Fruit fly (Drosophila melanogaster) whole organism, pupa: Measurements from ENCODE around the gene vito.

Experiments used
- CG10348 ChIP-seq: fragments of 200-800 bp; sonication (Bioruptor generic); IDR thresholded peaks from 2 replicates; pipeline ENCODE4 v1.3.6; 2022; ENCODE audit warnings: missing biosample characterization, missing genetic modification characterization
- CG12605 ChIP-seq: fragments of 200-800 bp; sonication (Bioruptor generic); IDR thresholded peaks from 2 replicates; pipeline ENCODE4 v1.3.6; 2022; ENCODE audit warnings: missing biosample characterization, missing genetic modification characterization
- CG13204 ChIP-seq: fragments of 200-800 bp; sonication (Bioruptor generic); optimal IDR thresholded peaks from 2 replicates; lab custom pipeline; 2018; ENCODE audit warnings: missing biosample characterization, mild to moderate bottlenecking, missing genetic modification characterization, moderate library complexity
- CG14655 ChIP-seq: fragments of 200-800 bp; sonication (Bioruptor generic); optimal IDR thresholded peaks from 3 replicates; lab custom pipeline; 2017; ENCODE audit warnings: mild to moderate bottlenecking, missing biosample characterization, missing genetic modification reagents, missing genetic modification characterization
- CG15710 ChIP-seq: fragments of 200-800 bp; sonication (Bioruptor generic); optimal IDR thresholded peaks from 2 replicates; lab custom pipeline; 2018; ENCODE audit warnings: missing biosample characterization, mild to moderate bottlenecking, missing genetic modification characterization, moderate library complexity
- CG17806 ChIP-seq: fragments of 200-800 bp; sonication (Bioruptor generic); optimal IDR thresholded peaks from 2 replicates; lab custom pipeline; 2018; ENCODE audit warnings: missing biosample characterization, mild to moderate bottlenecking, missing genetic modification characterization, moderate library complexity
- CG32121 ChIP-seq: fragments of 200-800 bp; sonication (Bioruptor generic); IDR thresholded peaks from 2 replicates; pipeline ENCODE4 v1.3.6; 2022; ENCODE audit warnings: missing biosample characterization, missing genetic modification characterization
- CG34367 ChIP-seq: fragments of 200-800 bp; sonication (Bioruptor generic); optimal IDR thresholded peaks from 2 replicates; lab custom pipeline; 2018; ENCODE audit warnings: missing biosample characterization, mild to moderate bottlenecking, missing genetic modification characterization
- CG4496 ChIP-seq: fragments of 200-800 bp; sonication (Bioruptor generic); IDR thresholded peaks from 3 replicates; pipeline ENCODE4 v1.3.6; 2022; ENCODE audit warnings: missing biosample characterization, missing genetic modification characterization
- CG8159 ChIP-seq: fragments of 200-800 bp; sonication (Bioruptor generic); optimal IDR thresholded peaks from 3 replicates; lab custom pipeline; 2018; ENCODE audit warnings: missing biosample characterization, mild to moderate bottlenecking, missing genetic modification characterization, moderate library complexity
- CG8301 ChIP-seq: fragments of 200-800 bp; sonication (Bioruptor generic); optimal IDR thresholded peaks from 2 replicates; lab custom pipeline; 2018; ENCODE audit warnings: missing biosample characterization, mild to moderate bottlenecking, missing genetic modification characterization
- CG9948 ChIP-seq: fragments of 200-800 bp; sonication (Bioruptor generic); optimal IDR thresholded peaks from 2 replicates; lab custom pipeline; 2018; ENCODE audit warnings: missing biosample characterization, mild to moderate bottlenecking, missing genetic modification characterization, moderate library complexity
- D1 ChIP-seq: fragments of 200-800 bp; sonication (Bioruptor generic); optimal IDR thresholded peaks from 2 replicates; lab custom pipeline; 2018; ENCODE audit warnings: missing biosample characterization, mild to moderate bottlenecking, missing genetic modification characterization, moderate library complexity
- EcR ChIP-seq: fragments of 200-800 bp; sonication (Bioruptor generic); optimal IDR thresholded peaks from 3 replicates; lab custom pipeline; 2019; ENCODE audit warnings: missing biosample characterization, missing genetic modification characterization, mild to moderate bottlenecking, moderate library complexity, missing genetic modification reagents
- Ets98B ChIP-seq: fragments of 200-800 bp; sonication (Bioruptor generic); IDR thresholded peaks from 2 replicates; pipeline ENCODE4 v1.3.6; 2022; ENCODE audit warnings: missing biosample characterization, missing genetic modification characterization
- Pif1A ChIP-seq: fragments of 200-800 bp; sonication (Bioruptor generic); optimal IDR thresholded peaks from 3 replicates; lab custom pipeline; 2016; ENCODE audit warnings: missing biosample characterization, missing genetic modification characterization
- Pif1B ChIP-seq: fragments of 200-800 bp; sonication (Bioruptor generic); optimal IDR thresholded peaks from 3 replicates; lab custom pipeline; 2016; ENCODE audit warnings: missing biosample characterization, missing genetic modification characterization
- Snoo ChIP-seq: fragments of 200-800 bp; sonication (Bioruptor generic); optimal IDR thresholded peaks from 3 replicates; lab custom pipeline; 2017; ENCODE audit warnings: missing biosample characterization, mild to moderate bottlenecking, missing genetic modification characterization, inconsistent platforms
- fd96Ca ChIP-seq: fragments of 200-800 bp; sonication (Bioruptor generic); IDR thresholded peaks from 3 replicates; pipeline ENCODE4 v1.3.6; 2022; ENCODE audit warnings: missing biosample characterization, missing genetic modification characterization
- gl ChIP-seq: fragments of 200-800 bp; sonication (Bioruptor generic); optimal IDR thresholded peaks from 2 replicates; lab custom pipeline; 2018; ENCODE audit warnings: missing biosample characterization, mild to moderate bottlenecking, missing genetic modification characterization
- rn ChIP-seq: fragments of 200-800 bp; sonication (Bioruptor generic); IDR thresholded peaks from 2 replicates; pipeline ENCODE4 v1.3.6; 2022; ENCODE audit warnings: missing biosample characterization, missing genetic modification characterization

The vito gene

dm6 chr3L:5819310-5819709 lies 42.2 kb upstream of the vito start:
- TF ChIP-seq rn (GFP tag; lab: Robert Waterston, UW) (no peak), CG12605 (no peak), Snoo (tag; lab: Kevin White, UChicago) (peak; percentile 13), D1 (tag; lab: Kevin White, UChicago) (no peak), fd96Ca (GFP tag; lab: Robert Waterston, UW) (0 out of 3 replicates have a peak, but pooled peaks have one; percentile 28)
- TF ChIP-seq, all 21 proteins: peak for 2

- TF ChIP-seq CG4496 (GFP tag; lab: Robert Waterston, UW) (no peak), rn (GFP tag; lab: Robert Waterston, UW) (no peak), D1 (tag; lab: Kevin White, UChicago) (no peak), CG32121 (GFP tag; lab: Robert Waterston, UW) (no peak), CG17806 (tag; lab: Kevin White, UChicago) (no peak), CG15710 (tag; lab: Kevin White, UChicago) (no peak), Pif1B (no peak), gl (no peak), fd96Ca (GFP tag; lab: Robert Waterston, UW) (no peak), Ets98B (GFP tag; lab: Robert Waterston, UW) (no peak), CG10348 (GFP tag; lab: Robert Waterston, UW) (no peak), EcR (GFP tag; lab: Kevin White, UChicago) (no peak), CG14655 (GFP tag; lab: Kevin White, UChicago) (no peak), Snoo (tag; lab: Kevin White, UChicago) (no peak), CG13204 (GFP tag; lab: Kevin White, UChicago) (no peak), CG12605 (no peak), Pif1A (GFP tag; lab: Kevin White, UChicago) (no peak), CG8301 (tag; lab: Kevin White, UChicago) (no peak), CG8159 (no peak), CG9948 (tag; lab: Kevin White, UChicago) (no peak)
Observed at dm6 chr3L:5817177-5817576, 40.0 kb upstream of the vito start.

dm6 chr3L:5813016-5813415 lies 35.9 kb upstream of the vito start, which contains the start of gene mad2:
TSS of gene mad2 (minus strand) at chr3L:5813093.
- TF ChIP-seq D1 (tag; lab: Kevin White, UChicago), result peak; percentile 18
- no peak for TF ChIP-seq Ets98B (GFP tag; lab: Robert Waterston, UW)
- TF ChIP-seq, all 21 proteins: peak for 1

- TF ChIP-seq CG4496 (GFP tag; lab: Robert Waterston, UW) (peak; percentile 43; the same call in 1 of the 3 replicates), CG15710 (tag; lab: Kevin White, UChicago) (peak; percentile 1), gl (peak; percentile 40), Snoo (tag; lab: Kevin White, UChicago) (no peak), EcR (GFP tag; lab: Kevin White, UChicago) (peak; percentile 56), CG34367 (tag; lab: Kevin White, UChicago) (no peak), CG8159 (peak; percentile 14), Pif1B (no peak), Ets98B (GFP tag; lab: Robert Waterston, UW) (peak; percentile 14; the same call in 1 of the 2 replicates)
Observed at dm6 chr3L:5810633-5811341, 33.7 kb upstream of the vito start, which contains the start of the genes S6k and kri. TSS of gene S6k (minus strand) at chr3L:5810931. TSS of gene kri (plus strand) at chr3L:5810973.

- no peak for TF ChIP-seq CG10348 (GFP tag; lab: Robert Waterston, UW)
- no peak for TF ChIP-seq CG15710 (tag; lab: Kevin White, UChicago)
- no peak for TF ChIP-seq CG17806 (tag; lab: Kevin White, UChicago)
- no peak for TF ChIP-seq CG32121 (GFP tag; lab: Robert Waterston, UW)
- TF ChIP-seq Ets98B (GFP tag; lab: Robert Waterston, UW), result no peak
- TF ChIP-seq CG14655 (GFP tag; lab: Kevin White, UChicago), result no peak
- TF ChIP-seq CG9948 (tag; lab: Kevin White, UChicago), result no peak
- TF ChIP-seq CG34367 (tag; lab: Kevin White, UChicago), result no peak
- no peak for TF ChIP-seq CG12605
- TF ChIP-seq Pif1A (GFP tag; lab: Kevin White, UChicago), result no peak
- no peak for TF ChIP-seq gl
- TF ChIP-seq rn (GFP tag; lab: Robert Waterston, UW), result no peak
- no peak for TF ChIP-seq D1 (tag; lab: Kevin White, UChicago)
- TF ChIP-seq Snoo (tag; lab: Kevin White, UChicago), result no peak
- no peak for TF ChIP-seq Pif1B
- TF ChIP-seq EcR (GFP tag; lab: Kevin White, UChicago), result no peak
Observed at dm6 chr3L:5809642-5810279, 32.6 kb upstream of the vito start.

- TF ChIP-seq fd96Ca (GFP tag; lab: Robert Waterston, UW) (no peak), Ets98B (GFP tag; lab: Robert Waterston, UW) (no peak), CG17806 (tag; lab: Kevin White, UChicago) (no peak), CG14655 (GFP tag; lab: Kevin White, UChicago) (no peak), CG9948 (tag; lab: Kevin White, UChicago) (no peak), EcR (GFP tag; lab: Kevin White, UChicago) (no peak), CG10348 (GFP tag; lab: Robert Waterston, UW) (no peak), CG8301 (tag; lab: Kevin White, UChicago) (no peak), Pif1B (no peak)
- TF ChIP-seq, all 21 proteins: peak for 0
Observed at dm6 chr3L:5809201-5809584, 32.1 kb upstream of the vito start.
